Worm (Caenorhabditis elegans): Measurements from ENCODE around the gene let-418.

ce11 chrV:5785372-5785771, 41.3 kb upstream of the let-418 start, which contains the start of gene F44E7.7:
- TF ChIP-seq him-1 (tag; optimal IDR thresholded peaks at IDR 0.05) (no peak), W03F9.2 (tag; optimal IDR thresholded peaks at IDR 0.05) (no peak), dao-5 (tag; optimal IDR thresholded peaks at IDR 0.05) (no peak)

Measured in whole organism, L4/young adult.